Worm (Caenorhabditis elegans): ENCODE results near the gene dpf-6.

Gene dpf-6

ce11 chrIII:8001557-8001956 is 36.5 kb upstream of the dpf-6 start:
- TF ChIP-seq F10E7.11 (tag; optimal IDR thresholded peaks at IDR 0.05) (no peak), hrde-1 (tag; optimal IDR thresholded peaks at IDR 0.05; ENCODE audit: borderline replicate concordance) (no peak), sea-2 (GFP tag; IDR thresholded peaks at IDR 0.05) (no peak), ceh-100 (GFP tag; IDR thresholded peaks at IDR 0.05) (no peak)

- TF ChIP-seq ceh-27 (GFP tag; optimal IDR thresholded peaks at IDR 0.05) (no peak), F22D6.2 (tag; optimal IDR thresholded peaks at IDR 0.05) (no peak), snpc-3.4 (tag; optimal IDR thresholded peaks at IDR 0.05) (no peak), aptf-3 (GFP tag; IDR thresholded peaks at IDR 0.05) (no peak), F10E7.11 (tag; optimal IDR thresholded peaks at IDR 0.05) (no peak), F49E8.2 (tag; optimal IDR thresholded peaks at IDR 0.05; ENCODE audit: insufficient read depth) (no peak), attf-6 (GFP tag; IDR thresholded peaks at IDR 0.05) (no peak), xnd-1 (tag; optimal IDR thresholded peaks at IDR 0.05) (no peak), sea-2 (GFP tag; IDR thresholded peaks at IDR 0.05) (no peak), F55B11.4 (tag; optimal IDR thresholded peaks at IDR 0.05; ENCODE audit: borderline replicate concordance, insufficient read depth) (no peak), B0336.3 (GFP tag; IDR thresholded peaks at IDR 0.05) (no peak), aptf-2 (GFP tag; conservative IDR thresholded peaks at IDR 0.05) (no peak), T26A5.8 (tag; optimal IDR thresholded peaks at IDR 0.05) (no peak), ceh-91 (GFP tag; IDR thresholded peaks at IDR 0.05) (no peak), sdz-38 (tag; optimal IDR thresholded peaks at IDR 0.05) (no peak), lin-54 (GFP tag; optimal IDR thresholded peaks at IDR 0.05) (no peak), Y56A3A.18 (GFP tag; IDR thresholded peaks at IDR 0.05) (no peak), ztf-18 (tag; optimal IDR thresholded peaks at IDR 0.05) (no peak), lsl-1 (GFP tag; optimal IDR thresholded peaks at IDR 0.05) (no peak)
Measured at ce11 chrIII:8004091-8004490, 34.0 kb upstream of the dpf-6 start, which contains the start of gene C06G4.6. Gene C06G4.6, plus strand, starts transcription at chrIII:8004391.

ce11 chrIII:8009769-8010168 is 28.3 kb upstream of the dpf-6 start, which contains the start of gene cit-1.1:
Gene cit-1.1, minus strand, starts transcription at chrIII:8009821.
- TF ChIP-seq madf-3 (GFP tag; IDR thresholded peaks at IDR 0.05) = peak; percentile 97
- TF ChIP-seq nhr-27 (tag; optimal IDR thresholded peaks at IDR 0.05) = no peak
- TF ChIP-seq nhr-80 (tag; optimal IDR thresholded peaks at IDR 0.05) = peak; percentile 15

- TF ChIP-seq pbrm-1 (GFP tag; IDR thresholded peaks at IDR 0.05) (0 out of 2 replicates have a peak, but pooled peaks have one; percentile 19), F22D6.2 (tag; optimal IDR thresholded peaks at IDR 0.05) (no peak), lin-35 (GFP tag; optimal IDR thresholded peaks at IDR 0.05) (no peak), lin-26 (GFP tag; IDR thresholded peaks at IDR 0.05) (no peak), dox-1 (GFP tag; IDR thresholded peaks at IDR 0.05) (no peak), tbx-9 (tag; optimal IDR thresholded peaks at IDR 0.05; ENCODE audit: borderline replicate concordance) (no peak), nhr-80 (tag; optimal IDR thresholded peaks at IDR 0.05) (no peak), cebp-1 (GFP tag; IDR thresholded peaks at IDR 0.05) (peak; percentile 23; the same call in 1 of the 2 replicates), cebp-1 (tag; optimal IDR thresholded peaks at IDR 0.05) (peak; percentile 67), hlh-12 (tag; optimal IDR thresholded peaks at IDR 0.05) (no peak), attf-6 (GFP tag; IDR thresholded peaks at IDR 0.05) (no peak), nfyb-1 (GFP tag; IDR thresholded peaks at IDR 0.05) (0 out of 2 replicates have a peak, but pooled peaks have one; percentile 30), ceh-40 (GFP tag; IDR thresholded peaks at IDR 0.05) (no peak), K11D2.4 (GFP tag; IDR thresholded peaks at IDR 0.05) (no peak), unc-130 (GFP tag; optimal IDR thresholded peaks at IDR 0.05) (no peak), ekl-4 (GFP tag; IDR thresholded peaks at IDR 0.05) (no peak), F37B4.10 (GFP tag; IDR thresholded peaks at IDR 0.05) (no peak), let-607 (tag; optimal IDR thresholded peaks at IDR 0.05) (no peak)
Measured at ce11 chrIII:8010260-8010822, 27.7 kb upstream of the dpf-6 start, which contains the start of gene cit-1.2. Gene cit-1.2, plus strand, starts transcription at chrIII:8010772.
